Worm (Caenorhabditis elegans) whole organism, L4 larva: ENCODE measurements around the gene scl-26.
A peak's percentile ranks its signal among the peaks of the same experiment; 100 is the strongest.

Experiments
- F44E2.7 ChIP-seq: fragments of 200-800 bp; sonication (Bioruptor generic); IDR thresholded peaks from 2 replicates; pipeline ENCODE4 v2.1.2; 2022; ENCODE audit warnings: missing genetic modification characterization, missing compliant biosample characterization
- Y105C5A.15 ChIP-seq: fragments of 200-800 bp; sonication (Bioruptor generic); IDR thresholded peaks from 2 replicates; pipeline ENCODE4 v1.3.6; 2022; ENCODE audit warnings: missing genetic modification characterization, missing compliant biosample characterization
- Y48G9A.11 ChIP-seq: fragments of 200-800 bp; sonication (Bioruptor generic); IDR thresholded peaks from 2 replicates; pipeline ENCODE4 v1.3.6; 2022; ENCODE audit warnings: missing genetic modification reagents, missing genetic modification characterization, missing compliant biosample characterization
- ZK546.5 ChIP-seq, 2 experiments: sonication (generic microtip); optimal IDR thresholded peaks; 2 replicates each; lab custom pipeline; 2017; ENCODE audit warnings: missing biosample characterization in 2 of 2, missing genetic modification characterization in 2 of 2
- aly-2 ChIP-seq: sonication (generic microtip); optimal IDR thresholded peaks from 2 replicates; lab custom pipeline; 2018; ENCODE audit warnings: missing biosample characterization, missing genetic modification characterization
- attf-4 ChIP-seq: sonication (generic microtip); optimal IDR thresholded peaks from 3 replicates; lab custom pipeline; 2017; ENCODE audit warnings: missing biosample characterization, missing genetic modification characterization
- ceh-62 ChIP-seq: sonication (generic microtip); optimal IDR thresholded peaks from 2 replicates; lab custom pipeline; 2017; ENCODE audit warnings: missing biosample characterization, missing genetic modification characterization
- cey-2 ChIP-seq: sonication (generic microtip); optimal IDR thresholded peaks from 3 replicates; lab custom pipeline; 2017; ENCODE audit warnings: missing genetic modification characterization, mild to moderate bottlenecking, missing compliant biosample characterization, antibody characterized with exemption, borderline replicate concordance; ENCODE audit not compliant: insufficient read depth
- daf-12 ChIP-seq: fragments of 150-350 bp; optimal IDR thresholded peaks from 2 replicates; lab custom pipeline; 2014; ENCODE audit warnings: missing biosample characterization, missing genetic modification reagents, missing genetic modification characterization
- daf-19 ChIP-seq: fragments of 200-800 bp; sonication (Bioruptor generic); conservative IDR thresholded peaks from 2 replicates; pipeline ENCODE4 v1.3.6; 2022; ENCODE audit warnings: missing genetic modification characterization, missing compliant biosample characterization
- dmd-8 ChIP-seq: fragments of 200-800 bp; sonication (Bioruptor generic); IDR thresholded peaks from 2 replicates; pipeline ENCODE4 v1.3.6; 2022; ENCODE audit warnings: missing genetic modification characterization, missing compliant biosample characterization
- dmd-9 ChIP-seq: fragments of 200-800 bp; sonication (Bioruptor generic); IDR thresholded peaks from 2 replicates; pipeline ENCODE4 v1.3.6; 2022; ENCODE audit warnings: missing genetic modification reagents, missing genetic modification characterization, missing compliant biosample characterization
- dpl-1 ChIP-seq: fragments of 150-350 bp; optimal IDR thresholded peaks from 2 replicates; lab custom pipeline; 2014; ENCODE audit warnings: missing biosample characterization, missing genetic modification reagents, missing genetic modification characterization
- duxl-1 ChIP-seq: sonication (generic microtip); optimal IDR thresholded peaks from 2 replicates; lab custom pipeline; 2016; ENCODE audit warnings: mild to moderate bottlenecking, missing genetic modification characterization, moderate library complexity, missing compliant biosample characterization; ENCODE audit not compliant: poor library complexity
- dve-1 ChIP-seq: sonication (generic microtip); optimal IDR thresholded peaks from 2 replicates; lab custom pipeline; 2017; ENCODE audit warnings: antibody characterized with exemption, mild to moderate bottlenecking, missing genetic modification characterization, missing compliant biosample characterization; ENCODE audit not compliant: insufficient read depth
- egl-27 ChIP-seq: sonication (generic microtip); optimal IDR thresholded peaks from 3 replicates; lab custom pipeline; 2017; ENCODE audit warnings: missing biosample characterization, missing genetic modification reagents, missing genetic modification characterization
- egl-43 ChIP-seq: fragments of 200-800 bp; sonication (Bioruptor generic); IDR thresholded peaks from 2 replicates; pipeline ENCODE4 v1.3.6; 2022; ENCODE audit warnings: missing genetic modification reagents, missing genetic modification characterization, missing compliant biosample characterization
- fkh-10 ChIP-seq: fragments of 150-350 bp; optimal IDR thresholded peaks from 2 replicates; lab custom pipeline; 2014; ENCODE audit warnings: missing biosample characterization, missing genetic modification reagents, missing genetic modification characterization
- hlh-11 ChIP-seq: fragments of 200-800 bp; sonication (Bioruptor generic); optimal IDR thresholded peaks from 2 replicates; lab custom pipeline; 2018; ENCODE audit warnings: mild to moderate bottlenecking, missing genetic modification characterization, missing compliant biosample characterization
- lin-1 ChIP-seq: fragments of 200-800 bp; sonication (Bioruptor generic); IDR thresholded peaks from 2 replicates; pipeline ENCODE4 v1.3.6; 2022; ENCODE audit warnings: missing genetic modification reagents, missing genetic modification characterization, missing compliant biosample characterization
- lin-29 ChIP-seq: fragments of 200-800 bp; sonication (Bioruptor generic); IDR thresholded peaks from 2 replicates; pipeline ENCODE4 v1.3.6; 2022; ENCODE audit warnings: missing genetic modification reagents, missing genetic modification characterization, missing compliant biosample characterization
- lin-38 ChIP-seq: fragments of 200-800 bp; sonication (Bioruptor generic); IDR thresholded peaks from 2 replicates; pipeline ENCODE4 v1.3.6; 2022; ENCODE audit warnings: missing genetic modification reagents, missing genetic modification characterization, missing compliant biosample characterization
- lin-39 ChIP-seq: fragments of 150-350 bp; optimal IDR thresholded peaks from 2 replicates; lab custom pipeline; 2014; ENCODE audit warnings: missing biosample characterization, missing genetic modification reagents, missing genetic modification characterization
- lsy-2 ChIP-seq, 2 experiments: fragments of 150-350 bp in 1 of 2; sonication (generic microtip) in 1 of 2; optimal IDR thresholded peaks; 2 replicates each; lab custom pipeline; 2014 to 2017; ENCODE audit warnings: missing biosample characterization in 2 of 2, missing genetic modification characterization in 2 of 2
- madf-5 ChIP-seq, 2 experiments: fragments of 200-800 bp; sonication (Bioruptor generic); IDR thresholded peaks; 2 replicates each; pipeline ENCODE4 v1.3.6; 2022; ENCODE audit warnings: missing compliant biosample characterization in 2 of 2, missing genetic modification characterization in 2 of 2
- mdl-1 ChIP-seq, 2 experiments: fragments of 150-350 bp in 1 of 2; sonication (generic microtip) in 1 of 2; optimal IDR thresholded peaks; 2 replicates each; lab custom pipeline; 2014 to 2017; ENCODE audit warnings: missing biosample characterization in 2 of 2, missing genetic modification characterization in 2 of 2
- mep-1 ChIP-seq: fragments of 150-350 bp; sonication (generic microtip); optimal IDR thresholded peaks from 3 replicates; lab custom pipeline; 2014; ENCODE audit warnings: missing biosample characterization, missing genetic modification characterization
- mes-2 ChIP-seq: sonication (generic microtip); optimal IDR thresholded peaks from 2 replicates; lab custom pipeline; 2016; ENCODE audit warnings: missing genotype, mild to moderate bottlenecking, missing genetic modification characterization, missing compliant biosample characterization; ENCODE audit not compliant: poor library complexity, severe bottlenecking
- mxl-3 ChIP-seq: fragments of 200-800 bp; sonication (Bioruptor generic); optimal IDR thresholded peaks from 2 replicates; lab custom pipeline; 2018; ENCODE audit warnings: mild to moderate bottlenecking, missing genetic modification characterization, missing compliant biosample characterization
- nhr-102 ChIP-seq: sonication (generic microtip); optimal IDR thresholded peaks from 2 replicates; lab custom pipeline; 2016; ENCODE audit warnings: mild to moderate bottlenecking, missing genetic modification characterization, moderate library complexity, missing compliant biosample characterization
- nhr-28 ChIP-seq: fragments of 150-350 bp; optimal IDR thresholded peaks from 2 replicates; lab custom pipeline; 2014; ENCODE audit warnings: missing biosample characterization, missing genetic modification characterization
- nhr-77 ChIP-seq: fragments of 150-350 bp; optimal IDR thresholded peaks from 2 replicates; lab custom pipeline; 2014; ENCODE audit warnings: missing biosample characterization, missing genetic modification characterization
- pha-4 ChIP-seq, 2 experiments: fragments of 150-350 bp in 1 of 2; fragments of 200-800 bp in 1 of 2; sonication (Bioruptor generic) in 1 of 2; IDR thresholded peaks in 1 of 2; optimal IDR thresholded peaks in 1 of 2; 2 replicates each; pipeline versions ENCODE4 v1.3.6 to Lab custom; 2014 to 2022; ENCODE audit warnings: missing genetic modification characterization in 2 of 2, missing genetic modification reagents in 2 of 2, missing biosample characterization in 1 of 2, missing compliant biosample characterization in 1 of 2
- rbr-2 ChIP-seq: sonication (generic microtip); optimal IDR thresholded peaks from 2 replicates; lab custom pipeline; 2016; ENCODE audit warnings: missing genotype, missing genetic modification characterization, missing compliant biosample characterization
- set-16 ChIP-seq: fragments of 200-800 bp; sonication (Bioruptor generic); IDR thresholded peaks from 2 replicates; pipeline ENCODE4 v1.3.6; 2022; ENCODE audit warnings: missing genetic modification reagents, missing genetic modification characterization, missing compliant biosample characterization
- unc-39 ChIP-seq: sonication (generic microtip); optimal IDR thresholded peaks from 2 replicates; lab custom pipeline; 2017; ENCODE audit warnings: missing biosample characterization, missing genetic modification characterization
- zag-1 ChIP-seq: fragments of 150-350 bp; optimal IDR thresholded peaks from 2 replicates; lab custom pipeline; 2014; ENCODE audit warnings: missing biosample characterization, missing genetic modification characterization
- zip-2 ChIP-seq: fragments of 150-350 bp; optimal IDR thresholded peaks from 2 replicates; lab custom pipeline; 2014; ENCODE audit warnings: missing biosample characterization, missing genetic modification characterization
- ztf-7 ChIP-seq: fragments of 150-350 bp; optimal IDR thresholded peaks from 2 replicates; lab custom pipeline; 2014; ENCODE audit warnings: missing biosample characterization, missing genetic modification characterization

The scl-26 gene

ce11 chrV:7590454-7590853 is 10.9 kb downstream of the scl-26 start, which contains the start of gene C50E3.6:
C50E3.6 (minus strand) TSS chrV:7590554.
- TF ChIP-seq duxl-1 (tag; lab: Kevin White, UChicago) = no peak
- TF ChIP-seq fkh-10 (GFP tag; lab: Kevin White, UChicago) = peak; percentile 15

ce11 chrV:7587637-7588036 is 13.7 kb downstream of the scl-26 start, which contains the start of the genes F19F10.11 and C50E3.5:
F19F10.11 (minus strand) TSS chrV:7587704.
C50E3.5 (plus strand) TSS chrV:7587996.
- TF ChIP-seq lin-39 (tag; lab: Kevin White, UChicago) (no peak), mes-2 (tag; lab: Kevin White, UChicago) (peak; percentile 73), ZK546.5 (tag; optimal IDR thresholded peaks at IDR 0.05; lab: Kevin White, UChicago) (no peak), F44E2.7 (GFP tag; lab: Robert Waterston, UW) (no peak), dpl-1 (GFP tag; lab: Kevin White, UChicago) (peak; percentile 43), duxl-1 (tag; lab: Kevin White, UChicago) (no peak), cey-2 (tag; lab: Kevin White, UChicago) (no peak), zip-2 (tag; lab: Kevin White, UChicago) (no peak), dmd-8 (no peak), hlh-11 (no peak), madf-5 (GFP tag; IDR thresholded peaks at IDR 0.05; lab: Robert Waterston, UW) (no peak), daf-12 (tag; lab: Kevin White, UChicago) (no peak), dve-1 (no peak), zag-1 (tag; lab: Kevin White, UChicago) (no peak), mxl-3 (GFP tag; lab: Kevin White, UChicago) (no peak), Y48G9A.11 (GFP tag; lab: Robert Waterston, UW) (no peak), dmd-9 (GFP tag; lab: Robert Waterston, UW) (no peak), mep-1 (tag; lab: Kevin White, UChicago) (peak; percentile 24), Y105C5A.15 (no peak), lin-1 (GFP tag; lab: Robert Waterston, UW) (no peak), nhr-28 (tag; lab: Kevin White, UChicago) (peak; percentile 37), mdl-1 (tag; optimal IDR thresholded peaks at IDR 0.05; lab: Kevin White, UChicago) (no peak), ztf-7 (tag; lab: Kevin White, UChicago) (no peak), set-16 (GFP tag; lab: Robert Waterston, UW) (no peak), pha-4 (GFP tag; IDR thresholded peaks at IDR 0.05; lab: Robert Waterston, UW) (no peak), pha-4 (tag; optimal IDR thresholded peaks at IDR 0.05; lab: Kevin White, UChicago) (no peak), aly-2 (tag; lab: Kevin White, UChicago) (no peak), nhr-77 (no peak), lin-29 (no peak), lsy-2 (tag; optimal IDR thresholded peaks at IDR 0.05; lab: Kevin White, UChicago) (peak in 1 of 2 experiments; percentile 71), egl-43 (GFP tag; lab: Robert Waterston, UW) (no peak), attf-4 (tag; lab: Kevin White, UChicago) (no peak), ceh-62 (tag; lab: Kevin White, UChicago) (no peak), nhr-102 (tag; lab: Kevin White, UChicago) (no peak), egl-27 (tag; lab: Kevin White, UChicago) (no peak), lin-38 (GFP tag; lab: Robert Waterston, UW) (peak; percentile 97), daf-19 (GFP tag; lab: Robert Waterston, UW) (no peak), rbr-2 (tag; lab: Kevin White, UChicago) (peak; percentile 30), unc-39 (no peak)
